Worm (Caenorhabditis elegans): Measurements from ENCODE around the gene C07C7.1.

Gene C07C7.1

ce11 chrIV:9154263-9154662 lies 30.4 kb upstream of the C07C7.1 start, which contains the start of gene F23B2.10:
Gene F23B2.10, minus strand, starts transcription at chrIV:9154363.
- TF ChIP-seq nhr-80 (tag; optimal IDR thresholded peaks at IDR 0.05), result no peak
- no peak for TF ChIP-seq efl-1 (GFP tag; optimal IDR thresholded peaks at IDR 0.05)
- TF ChIP-seq Y67H2A.10 (GFP tag; conservative IDR thresholded peaks at IDR 0.05), result no peak

- TF ChIP-seq Y56A3A.18 (GFP tag; IDR thresholded peaks at IDR 0.05) (no peak), aptf-2 (GFP tag; conservative IDR thresholded peaks at IDR 0.05) (no peak), pha-4 (tag; optimal IDR thresholded peaks at IDR 0.05) (no peak), nhr-80 (tag; optimal IDR thresholded peaks at IDR 0.05) (peak; percentile 55), Y95B8A.8 (GFP tag; IDR thresholded peaks at IDR 0.05) (no peak)
Observed at ce11 chrIV:9158969-9159800, 25.5 kb upstream of the C07C7.1 start, which contains the start of gene pcp-3. Gene pcp-3, minus strand, starts transcription at chrIV:9159019.

ce11 chrIV:9159863-9160262 lies 24.8 kb upstream of the C07C7.1 start:
- no peak for TF ChIP-seq lsl-1 (GFP tag; optimal IDR thresholded peaks at IDR 0.05)
- TF ChIP-seq athp-1 (tag; optimal IDR thresholded peaks at IDR 0.05), result no peak
- TF ChIP-seq nhr-80 (tag; optimal IDR thresholded peaks at IDR 0.05), result peak; percentile 96
- no peak for TF ChIP-seq egl-44 (GFP tag; IDR thresholded peaks at IDR 0.05)
- no peak for TF ChIP-seq mcd-1 (GFP tag; IDR thresholded peaks at IDR 0.05)

- TF ChIP-seq pbrm-1 (GFP tag; IDR thresholded peaks at IDR 0.05) (no peak), B0035.1 (tag; optimal IDR thresholded peaks at IDR 0.05) (no peak), mcd-1 (GFP tag; IDR thresholded peaks at IDR 0.05) (no peak), ceh-100 (GFP tag; IDR thresholded peaks at IDR 0.05) (no peak), snpc-1.1 (tag; optimal IDR thresholded peaks at IDR 0.05; ENCODE audit: insufficient read depth) (no peak), tbx-9 (tag; optimal IDR thresholded peaks at IDR 0.05; ENCODE audit: borderline replicate concordance) (no peak), ztf-26 (tag; optimal IDR thresholded peaks at IDR 0.05) (no peak), egl-18 (GFP tag; IDR thresholded peaks at IDR 0.05) (no peak), B0261.1 (tag; optimal IDR thresholded peaks at IDR 0.05) (no peak), nhr-80 (tag; optimal IDR thresholded peaks at IDR 0.05) (no peak), ceh-79 (tag; optimal IDR thresholded peaks at IDR 0.05) (no peak), fkh-3 (tag; optimal IDR thresholded peaks at IDR 0.05) (no peak), hmg-1.2 (GFP tag; IDR thresholded peaks at IDR 0.05) (no peak), ceh-40 (GFP tag; IDR thresholded peaks at IDR 0.05) (no peak), pha-4 (tag; optimal IDR thresholded peaks at IDR 0.05) (no peak), ztf-28 (GFP tag; IDR thresholded peaks at IDR 0.05) (no peak), ekl-4 (GFP tag; IDR thresholded peaks at IDR 0.05) (no peak)
Observed at ce11 chrIV:9165027-9165426, 19.6 kb upstream of the C07C7.1 start, which contains the start of gene pcp-2. Gene pcp-2, minus strand, starts transcription at chrIV:9165127.

DNA sequence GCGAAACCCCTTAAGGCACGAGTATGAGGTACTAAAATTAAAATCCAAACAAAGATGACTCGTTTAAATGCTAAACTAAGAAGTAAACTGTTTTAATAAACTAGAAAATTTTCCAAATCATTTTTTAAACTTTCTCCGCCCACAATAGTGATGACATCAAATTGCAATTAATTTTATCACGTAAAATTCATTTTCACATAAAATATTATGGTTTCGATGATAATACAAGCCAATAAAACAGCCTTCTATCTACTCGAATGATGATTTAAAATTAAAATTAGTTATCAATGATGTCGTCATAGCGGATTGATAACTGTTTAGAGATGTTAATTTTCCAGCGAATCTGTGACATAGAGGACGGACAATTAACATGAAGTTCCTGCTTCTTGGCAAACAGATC lies 19.0 kb upstream of the C07C7.1 start, which contains the start of gene C07C7.3:
Gene C07C7.3 (plus strand): TSS at position 371 of the 400 bp plus-strand sequence.
- TF ChIP-seq nhr-120 (GFP tag; IDR thresholded peaks at IDR 0.05), result no peak
- no peak for TF ChIP-seq F37B4.10 (GFP tag; IDR thresholded peaks at IDR 0.05)
- no peak for TF ChIP-seq lin-54 (GFP tag; optimal IDR thresholded peaks at IDR 0.05)
- TF ChIP-seq dox-1 (GFP tag; IDR thresholded peaks at IDR 0.05), result no peak
- no peak for TF ChIP-seq ceh-91 (GFP tag; IDR thresholded peaks at IDR 0.05)
- no peak for TF ChIP-seq pha-4 (tag; optimal IDR thresholded peaks at IDR 0.05)
- TF ChIP-seq Y79H2A.3 (GFP tag; conservative IDR thresholded peaks at IDR 0.05), result no peak
- no peak for TF ChIP-seq Y53G8AR.9 (GFP tag; conservative IDR thresholded peaks at IDR 0.05)
- no peak for TF ChIP-seq hmg-1.2 (GFP tag; IDR thresholded peaks at IDR 0.05)
- no peak for TF ChIP-seq gei-17 (GFP tag; optimal IDR thresholded peaks at IDR 0.05)
- no peak for TF ChIP-seq D2030.7 (GFP tag; IDR thresholded peaks at IDR 0.05)
- no peak for TF ChIP-seq rpc-1 (optimal IDR thresholded peaks at IDR 0.05)
- no peak for TF ChIP-seq rpc-1 (tag; optimal IDR thresholded peaks at IDR 0.05)
- no peak for TF ChIP-seq hmg-20 (GFP tag; IDR thresholded peaks at IDR 0.05)
- TF ChIP-seq B0336.3 (GFP tag; IDR thresholded peaks at IDR 0.05), result no peak
